Fruit fly (Drosophila melanogaster) whole organism, embryonic: ENCODE data around the gene mRpS10.
A peak's percentile ranks its signal among the peaks of the same experiment; 100 is the strongest.

Experiments used
- Aef1 ChIP-seq: fragments of 200-800 bp; sonication (Bioruptor generic); IDR thresholded peaks from 3 replicates; pipeline ENCODE4 v1.3.6; 2022; ENCODE audit warnings: missing biosample characterization, missing genetic modification characterization
- BEAF-32 ChIP-seq: fragments of 200-800 bp; sonication (Bioruptor generic); optimal IDR thresholded peaks from 3 replicates; lab custom pipeline; 2017; ENCODE audit warnings: missing biosample characterization, missing genetic modification characterization, mild to moderate bottlenecking, moderate library complexity, missing genetic modification reagents
- CG10462 ChIP-seq: fragments of 200-800 bp; sonication (Bioruptor generic); optimal IDR thresholded peaks from 2 replicates; lab custom pipeline; 2016; ENCODE audit warnings: missing biosample characterization, missing genetic modification characterization
- CG10543 ChIP-seq: fragments of 200-800 bp; sonication (Bioruptor generic); optimal IDR thresholded peaks from 3 replicates; lab custom pipeline; 2017; ENCODE audit warnings: missing biosample characterization, mild to moderate bottlenecking, missing genetic modification characterization, moderate library complexity
- CG11504 ChIP-seq: fragments of 200-800 bp; sonication (Bioruptor generic); optimal IDR thresholded peaks from 3 replicates; lab custom pipeline; 2019; ENCODE audit warnings: missing biosample characterization, mild to moderate bottlenecking, missing genetic modification characterization, moderate library complexity
- CG12659 ChIP-seq: fragments of 200-800 bp; sonication (Bioruptor generic); optimal IDR thresholded peaks from 3 replicates; lab custom pipeline; 2017; ENCODE audit warnings: mild to moderate bottlenecking, missing biosample characterization, missing genetic modification reagents, missing genetic modification characterization
- CG14050 ChIP-seq: fragments of 200-800 bp; sonication (Bioruptor generic); IDR thresholded peaks from 3 replicates; pipeline ENCODE4 v1.3.6; 2022; ENCODE audit warnings: missing biosample characterization, missing genetic modification characterization
- CG14667 ChIP-seq: fragments of 200-800 bp; sonication (Bioruptor generic); IDR thresholded peaks from 2 replicates; pipeline ENCODE4 v1.3.6; 2022; ENCODE audit warnings: missing biosample characterization, missing genetic modification characterization
- CG15514 ChIP-seq: fragments of 200-800 bp; sonication (Bioruptor generic); optimal IDR thresholded peaks from 3 replicates; lab custom pipeline; 2017; ENCODE audit warnings: missing biosample characterization, missing genetic modification characterization, mild to moderate bottlenecking, moderate library complexity, missing genetic modification reagents
- CG17186 ChIP-seq: fragments of 200-800 bp; sonication (Bioruptor generic); optimal IDR thresholded peaks from 3 replicates; lab custom pipeline; 2017; ENCODE audit warnings: missing biosample characterization, missing genetic modification reagents, missing genetic modification characterization
- CG17361 ChIP-seq: fragments of 200-800 bp; sonication (Bioruptor generic); IDR thresholded peaks from 3 replicates; pipeline ENCODE4 v1.3.6; 2022; ENCODE audit warnings: missing biosample characterization, missing genetic modification characterization
- CG17385 ChIP-seq: fragments of 200-800 bp; sonication (Bioruptor generic); optimal IDR thresholded peaks from 3 replicates; lab custom pipeline; 2018; ENCODE audit warnings: missing biosample characterization, mild to moderate bottlenecking, missing genetic modification characterization
- CG2116 ChIP-seq: fragments of 200-800 bp; sonication (Bioruptor generic); optimal IDR thresholded peaks from 3 replicates; lab custom pipeline; 2018; ENCODE audit warnings: missing biosample characterization, mild to moderate bottlenecking, missing genetic modification characterization
- CG33557 ChIP-seq: fragments of 200-800 bp; sonication (Bioruptor generic); optimal IDR thresholded peaks from 2 replicates; lab custom pipeline; 2019; ENCODE audit warnings: missing biosample characterization, mild to moderate bottlenecking, missing genetic modification characterization, moderate library complexity
- CG6175 ChIP-seq: fragments of 200-800 bp; sonication (Bioruptor generic); IDR thresholded peaks from 3 replicates; pipeline ENCODE4 v1.3.6; 2022; ENCODE audit warnings: missing biosample characterization, missing genetic modification characterization
- CG6765 ChIP-seq: fragments of 200-800 bp; sonication (Bioruptor generic); optimal IDR thresholded peaks from 3 replicates; lab custom pipeline; 2017; ENCODE audit warnings: missing biosample characterization, mild to moderate bottlenecking, missing genetic modification characterization
- CG7839 ChIP-seq: fragments of 200-800 bp; sonication (Bioruptor generic); optimal IDR thresholded peaks from 3 replicates; lab custom pipeline; 2018; ENCODE audit warnings: missing biosample characterization, mild to moderate bottlenecking, missing genetic modification characterization, moderate library complexity
- CG8281 ChIP-seq: fragments of 200-800 bp; sonication (Bioruptor generic); optimal IDR thresholded peaks from 2 replicates; lab custom pipeline; 2018; ENCODE audit warnings: missing biosample characterization, mild to moderate bottlenecking, missing genetic modification characterization, moderate library complexity
- CG9932 ChIP-seq: fragments of 200-800 bp; sonication (Bioruptor generic); IDR thresholded peaks from 2 replicates; pipeline ENCODE4 v1.3.6; 2022; ENCODE audit warnings: missing biosample characterization, missing genetic modification characterization
- Chrac-16 ChIP-seq: fragments of 200-800 bp; sonication (Bioruptor generic); optimal IDR thresholded peaks from 3 replicates; lab custom pipeline; 2016; ENCODE audit warnings: missing biosample characterization, missing genetic modification characterization
- Dbx ChIP-seq: fragments of 200-800 bp; sonication (Bioruptor generic); IDR thresholded peaks from 3 replicates; pipeline ENCODE4 v1.3.6; 2022; ENCODE audit warnings: missing biosample characterization, missing genetic modification characterization
- Eip74EF ChIP-seq, 2 experiments: fragments of 200-800 bp in 1 of 2; fragments of >200 bp in 1 of 2; sonication (Bioruptor generic) in 1 of 2; optimal IDR thresholded peaks; 2 replicates each; lab custom pipeline; 2017 to 2019; ENCODE audit warnings: missing biosample characterization in 2 of 2, missing genetic modification characterization in 2 of 2, mild to moderate bottlenecking in 1 of 2, moderate library complexity in 1 of 2
- Mad ChIP-seq: fragments of 200-800 bp; sonication (Bioruptor generic); optimal IDR thresholded peaks from 2 replicates; lab custom pipeline; 2016; ENCODE audit warnings: missing biosample characterization, missing genetic modification characterization
- Mes4 ChIP-seq: fragments of 200-800 bp; sonication (Bioruptor generic); optimal IDR thresholded peaks from 2 replicates; lab custom pipeline; 2016; ENCODE audit warnings: missing biosample characterization, missing genetic modification characterization
- Myb ChIP-seq: fragments of 200-800 bp; sonication (Bioruptor generic); optimal IDR thresholded peaks from 2 replicates; lab custom pipeline; 2016; ENCODE audit warnings: missing biosample characterization, missing genetic modification characterization
- NK7.1 ChIP-seq: fragments of 200-800 bp; sonication (Bioruptor generic); optimal IDR thresholded peaks from 3 replicates; lab custom pipeline; 2016; ENCODE audit warnings: missing biosample characterization, missing genetic modification characterization
- Pdp1 ChIP-seq, 2 experiments: fragments of 200-800 bp; sonication (Bioruptor generic); optimal IDR thresholded peaks; 3 replicates each; lab custom pipeline; 2016; ENCODE audit warnings: missing biosample characterization in 2 of 2, missing genetic modification characterization in 2 of 2, mild to moderate bottlenecking in 1 of 2, moderate library complexity in 1 of 2
- Spps ChIP-seq: fragments of 200-800 bp; sonication (Bioruptor generic); optimal IDR thresholded peaks from 2 replicates; lab custom pipeline; 2018; ENCODE audit warnings: missing biosample characterization, mild to moderate bottlenecking, missing genetic modification characterization
- Sry-β ChIP-seq: fragments of 200-800 bp; sonication (Bioruptor generic); optimal IDR thresholded peaks from 2 replicates; lab custom pipeline; 2018; ENCODE audit warnings: missing biosample characterization, mild to moderate bottlenecking, missing genetic modification characterization, moderate library complexity
- cas ChIP-seq: fragments of 200-800 bp; sonication (Bioruptor generic); IDR thresholded peaks from 2 replicates; pipeline ENCODE4 v1.3.6; 2022; ENCODE audit warnings: missing biosample characterization, missing genetic modification characterization
- emc ChIP-seq: fragments of 200-800 bp; sonication (Bioruptor generic); optimal IDR thresholded peaks from 2 replicates; lab custom pipeline; 2016; ENCODE audit warnings: missing biosample characterization, missing genetic modification characterization
- fd102C ChIP-seq: fragments of 200-800 bp; sonication (Bioruptor generic); optimal IDR thresholded peaks from 2 replicates; lab custom pipeline; 2018; ENCODE audit warnings: missing biosample characterization, mild to moderate bottlenecking, missing genetic modification characterization, moderate library complexity
- gro ChIP-seq: fragments of 200-800 bp; sonication (Bioruptor generic); optimal IDR thresholded peaks from 2 replicates; lab custom pipeline; 2016; ENCODE audit warnings: missing biosample characterization, missing genetic modification characterization
- h ChIP-seq: fragments of >200 bp; optimal IDR thresholded peaks from 2 replicates; lab custom pipeline; 2017
- klu ChIP-seq: fragments of 200-800 bp; sonication (Bioruptor generic); IDR thresholded peaks from 2 replicates; pipeline ENCODE4 v1.3.6; 2022; ENCODE audit warnings: missing biosample characterization, missing genetic modification characterization
- nerfin-1 ChIP-seq: fragments of 200-800 bp; sonication (Bioruptor generic); optimal IDR thresholded peaks from 3 replicates; lab custom pipeline; 2019; ENCODE audit warnings: missing biosample characterization, mild to moderate bottlenecking, missing genetic modification characterization, moderate library complexity
- oc ChIP-seq: fragments of 200-800 bp; sonication (Bioruptor generic); optimal IDR thresholded peaks from 2 replicates; lab custom pipeline; 2018; ENCODE audit warnings: missing biosample characterization, mild to moderate bottlenecking, missing genetic modification characterization, moderate library complexity
- org-1 ChIP-seq: fragments of 200-800 bp; sonication (Bioruptor generic); optimal IDR thresholded peaks from 2 replicates; lab custom pipeline; 2017; ENCODE audit warnings: missing biosample characterization, missing genetic modification characterization
- p53 ChIP-seq: fragments of 200-800 bp; sonication (Bioruptor generic); optimal IDR thresholded peaks from 2 replicates; lab custom pipeline; 2016; ENCODE audit warnings: missing biosample characterization, missing genetic modification characterization
- pan ChIP-seq, 4 experiments: fragments of >200 bp in 3 of 4; fragments of 200-800 bp in 1 of 4; sonication (Bioruptor generic) in 1 of 4; optimal IDR thresholded peaks in 3 of 4; IDR thresholded peaks in 1 of 4; 2 replicates each; pipeline versions ENCODE4 v1.3.6 to Lab custom; 2017 to 2022; ENCODE audit warnings: missing biosample characterization in 2 of 4, missing genetic modification characterization in 2 of 4, mixed read lengths in 1 of 4
- peb ChIP-seq: fragments of 200-800 bp; sonication (Bioruptor generic); IDR thresholded peaks from 2 replicates; pipeline ENCODE4 v1.3.6; 2022; ENCODE audit warnings: missing biosample characterization, missing genetic modification characterization
- pita ChIP-seq: fragments of 200-800 bp; sonication (Bioruptor generic); optimal IDR thresholded peaks from 2 replicates; lab custom pipeline; 2017; ENCODE audit warnings: missing biosample characterization, mild to moderate bottlenecking, missing genetic modification characterization
- pros ChIP-seq: fragments of 200-800 bp; sonication (Bioruptor generic); optimal IDR thresholded peaks from 3 replicates; lab custom pipeline; 2019; ENCODE audit warnings: missing biosample characterization, mild to moderate bottlenecking, missing genetic modification characterization, moderate library complexity
- psq ChIP-seq: fragments of 200-800 bp; sonication (Bioruptor generic); optimal IDR thresholded peaks from 2 replicates; lab custom pipeline; 2017; ENCODE audit warnings: missing biosample characterization, missing genetic modification characterization
- schlank ChIP-seq: fragments of 200-800 bp; sonication (Bioruptor generic); optimal IDR thresholded peaks from 2 replicates; lab custom pipeline; 2018; ENCODE audit warnings: missing biosample characterization, mild to moderate bottlenecking, missing genetic modification characterization
- shn ChIP-seq: fragments of 200-800 bp; sonication (Bioruptor generic); optimal IDR thresholded peaks from 3 replicates; lab custom pipeline; 2016; ENCODE audit warnings: missing biosample characterization, missing genetic modification characterization
- sqz ChIP-seq: fragments of 200-800 bp; sonication (Bioruptor generic); optimal IDR thresholded peaks from 3 replicates; lab custom pipeline; 2018; ENCODE audit warnings: missing biosample characterization, mild to moderate bottlenecking, missing genetic modification characterization
- tap ChIP-seq: fragments of 200-800 bp; optimal IDR thresholded peaks from 3 replicates; lab custom pipeline; 2019; ENCODE audit warnings: missing biosample characterization, mild to moderate bottlenecking, missing genetic modification characterization, moderate library complexity
- toy ChIP-seq: fragments of 200-800 bp; sonication (Bioruptor generic); IDR thresholded peaks from 2 replicates; pipeline ENCODE4 v1.3.6; 2022; ENCODE audit warnings: missing biosample characterization, missing genetic modification characterization

Gene mRpS10

DNA sequence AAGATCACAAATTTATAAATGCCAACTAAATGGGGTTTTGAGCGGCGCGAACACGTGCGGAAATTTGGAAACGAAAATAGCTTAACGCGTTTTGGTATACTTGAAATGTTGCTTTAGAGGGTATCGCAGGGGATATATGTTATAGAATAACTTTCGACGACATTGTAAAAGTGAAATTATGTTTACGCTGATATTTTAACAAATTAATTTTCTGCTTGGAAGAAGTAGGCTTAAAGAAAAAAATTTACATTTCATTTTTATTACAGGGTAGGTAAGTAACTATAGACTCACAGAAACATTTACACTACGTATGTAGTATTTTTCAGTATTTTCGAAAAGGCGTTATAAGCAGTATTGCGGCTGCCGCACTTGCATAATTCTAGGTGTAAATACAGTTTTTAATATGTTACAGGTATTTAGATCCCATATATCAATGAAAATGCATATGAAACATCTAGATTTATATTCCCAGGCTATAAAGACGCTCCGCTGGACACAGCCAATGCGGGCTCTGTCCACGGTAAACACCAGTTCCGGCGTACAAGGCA, at the start of gene mRpS10, which contains the start of gene Art3 (continued):
- TF ChIP-seq h (lab: Kevin White, UChicago) (no peak), CG17361 (GFP tag; lab: Robert Waterston, UW) (peak; percentile 100), Sry-β (GFP tag; lab: Kevin White, UChicago) (peak; percentile 83), psq (GFP tag; lab: Kevin White, UChicago) (peak; percentile 99), nerfin-1 (tag; lab: Kevin White, UChicago) (peak; percentile 100), BEAF-32 (GFP tag; lab: Kevin White, UChicago) (peak; percentile 52), klu (GFP tag; lab: Robert Waterston, UW) (peak; percentile 100), Pdp1 (GFP tag; optimal IDR thresholded peaks at IDR 0.05; lab: Kevin White, UChicago) (peak; percentile 100), p53 (GFP tag; lab: Kevin White, UChicago) (peak; percentile 99), CG2116 (GFP tag; lab: Kevin White, UChicago) (peak; percentile 94), pan (optimal IDR thresholded peaks at IDR 0.05; lab: Kevin White, UChicago) (peak in 1 of 2 experiments; percentile 82), pan (GFP tag; optimal IDR thresholded peaks at IDR 0.05 in 1 of 2, IDR thresholded peaks at IDR 0.05 in 1 of 2) (peak; percentile 84 to 100), cas (peak; percentile 99), pita (GFP tag; lab: Kevin White, UChicago) (no peak), sqz (GFP tag; lab: Kevin White, UChicago) (peak; percentile 100), CG17385 (GFP tag; lab: Kevin White, UChicago) (peak; percentile 100), pros (peak; percentile 92), toy (GFP tag; lab: Robert Waterston, UW) (peak; percentile 100), org-1 (peak; percentile 100), CG11504 (tag; lab: Kevin White, UChicago) (peak; percentile 99), Chrac-16 (GFP tag; lab: Kevin White, UChicago) (peak; percentile 100), Mad (GFP tag; lab: Kevin White, UChicago) (peak; percentile 100), CG9932 (GFP tag; lab: Robert Waterston, UW) (peak; percentile 100), CG14667 (peak; percentile 100), schlank (tag; lab: Kevin White, UChicago) (peak; percentile 100), tap (peak; percentile 100), CG6765 (peak; percentile 99), Mes4 (GFP tag; lab: Kevin White, UChicago) (peak; percentile 100), CG10543 (GFP tag; lab: Kevin White, UChicago) (peak; percentile 100), Myb (GFP tag; lab: Kevin White, UChicago) (peak; percentile 96), CG6175 (GFP tag; lab: Robert Waterston, UW) (peak; percentile 100), emc (GFP tag; lab: Kevin White, UChicago) (peak; percentile 100), CG7839 (tag; lab: Kevin White, UChicago) (peak; percentile 100), CG8281 (tag; lab: Kevin White, UChicago) (peak; percentile 97), fd102C (GFP tag; lab: Kevin White, UChicago) (peak; percentile 99), Dbx (GFP tag; lab: Robert Waterston, UW) (peak; percentile 100), CG17186 (GFP tag; lab: Kevin White, UChicago) (peak; percentile 98), shn (GFP tag; lab: Kevin White, UChicago) (peak; percentile 100), CG15514 (GFP tag; lab: Kevin White, UChicago) (peak; percentile 96), CG10462 (GFP tag; lab: Kevin White, UChicago) (peak; percentile 100), CG14050 (GFP tag; lab: Robert Waterston, UW) (peak; percentile 100), CG12659 (GFP tag; lab: Kevin White, UChicago) (peak; percentile 100), NK7.1 (peak; percentile 100), Aef1 (GFP tag; lab: Robert Waterston, UW) (peak; percentile 100), Spps (tag; lab: Kevin White, UChicago) (peak; percentile 100), oc (peak; percentile 100), peb (GFP tag; lab: Robert Waterston, UW) (peak; percentile 100), gro (GFP tag; lab: Kevin White, UChicago) (peak; percentile 100), CG33557 (GFP tag; lab: Kevin White, UChicago) (peak; percentile 100), Eip74EF (GFP tag; optimal IDR thresholded peaks at IDR 0.05; lab: Kevin White, UChicago) (peak in 1 of 2 experiments; percentile 99)
